Worm (Caenorhabditis elegans): ENCODE results near the gene Y56A3A.30.

The Y56A3A.30 gene

DNA sequence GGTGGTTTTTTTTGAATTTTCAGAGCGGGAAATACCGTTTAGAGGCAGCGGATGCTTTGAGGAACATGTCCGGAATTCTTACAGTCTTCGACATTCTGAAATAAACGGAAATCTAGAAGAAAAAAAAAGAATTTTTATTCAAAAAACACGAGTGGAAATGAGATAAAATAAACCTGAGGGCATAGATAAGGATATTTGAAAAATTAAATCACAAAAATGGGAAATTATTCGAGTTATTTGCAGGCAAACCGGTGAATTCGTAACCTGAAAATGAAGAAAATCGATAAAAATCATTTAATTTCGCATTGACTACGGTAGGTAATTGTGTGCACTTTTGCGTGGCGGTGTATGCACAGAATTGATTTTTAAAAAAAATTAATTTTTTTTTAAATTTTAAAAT, 4.9 kb downstream of the Y56A3A.30 start, which contains the start of gene ung-1:
TSS of gene ung-1 (minus strand) at position 101 of the 400 bp plus-strand sequence.
- TF ChIP-seq cog-1 (tag; optimal IDR thresholded peaks at IDR 0.05) (no peak), ztf-23 (GFP tag; IDR thresholded peaks at IDR 0.05) (no peak), med-1 (GFP tag; optimal IDR thresholded peaks at IDR 0.05; ENCODE audit: insufficient read depth) (no peak), flt-1 (GFP tag; IDR thresholded peaks at IDR 0.05) (no peak), tab-1 (GFP tag; IDR thresholded peaks at IDR 0.05) (no peak), ztf-29 (GFP tag; IDR thresholded peaks at IDR 0.05) (no peak), ref-1 (GFP tag; conservative IDR thresholded peaks at IDR 0.05) (no peak), klf-2 (GFP tag; conservative IDR thresholded peaks at IDR 0.05) (no peak), T22C8.4 (GFP tag; IDR thresholded peaks at IDR 0.05) (no peak)

DNA sequence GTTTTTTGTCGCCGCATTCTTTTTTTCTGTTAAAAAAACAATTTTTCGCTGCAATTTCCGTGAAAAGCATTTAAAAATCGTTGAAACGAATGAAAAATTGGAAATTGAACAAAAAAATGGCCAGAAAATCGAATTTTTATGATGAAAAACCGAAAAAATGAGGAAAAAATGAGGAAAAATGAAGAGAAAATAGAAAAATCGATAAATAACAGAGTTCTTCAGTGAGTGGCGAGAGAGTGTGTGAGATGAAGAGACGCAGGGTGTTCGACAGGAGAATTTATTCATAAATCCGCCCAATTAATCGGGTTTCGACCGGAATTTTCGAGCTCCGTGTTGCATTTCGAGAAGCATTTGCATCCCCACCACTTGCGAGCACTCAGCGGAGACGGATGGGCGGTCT, 7.5 kb downstream of the Y56A3A.30 start, which contains the start of gene Y56A3A.28:
TSS of gene Y56A3A.28 (minus strand) at position 33 of the 400 bp plus-strand sequence.
- TF ChIP-seq T22C8.4 (GFP tag; IDR thresholded peaks at IDR 0.05) = 0 out of 2 replicates have a peak, but pooled peaks have one; percentile 36
- no peak for TF ChIP-seq klf-2 (GFP tag; conservative IDR thresholded peaks at IDR 0.05)
- TF ChIP-seq med-1 (GFP tag; optimal IDR thresholded peaks at IDR 0.05; ENCODE audit: insufficient read depth) = no peak
- TF ChIP-seq tab-1 (GFP tag; IDR thresholded peaks at IDR 0.05) = no peak

DNA sequence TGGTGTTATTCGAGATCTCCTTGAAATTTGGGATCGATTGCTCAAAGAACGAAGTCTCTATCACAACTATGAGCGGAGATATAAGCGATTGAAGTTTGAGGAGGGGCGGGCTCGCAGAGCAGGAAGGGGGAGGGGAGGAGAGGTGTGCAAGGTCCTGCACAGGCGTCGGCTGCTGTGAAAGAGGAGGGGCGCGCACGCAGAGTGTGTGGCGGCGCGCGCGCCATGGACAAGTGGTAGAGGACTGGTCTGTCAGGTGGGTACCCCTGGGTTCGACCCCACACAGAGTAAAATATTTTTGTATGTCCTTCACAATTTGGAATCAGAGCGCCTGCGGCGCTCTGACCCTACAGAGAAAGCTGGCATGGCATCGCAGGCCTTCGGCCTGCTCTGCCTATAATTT, 11.8 kb downstream of the Y56A3A.30 start:
- TF ChIP-seq klf-2 (GFP tag; conservative IDR thresholded peaks at IDR 0.05) = 0 out of 2 replicates have a peak, but pooled peaks have one; percentile 28

- TF ChIP-seq flt-1 (GFP tag; IDR thresholded peaks at IDR 0.05) (no peak), T22C8.4 (GFP tag; IDR thresholded peaks at IDR 0.05) (no peak), tab-1 (GFP tag; IDR thresholded peaks at IDR 0.05) (no peak), ref-1 (GFP tag; conservative IDR thresholded peaks at IDR 0.05) (no peak), klf-2 (GFP tag; conservative IDR thresholded peaks at IDR 0.05) (no peak)
These were observed 18.8 kb downstream of the Y56A3A.30 start, which contains the start of gene top-3 for ce11 chrIII:11960080-11960479. top-3 (minus strand) TSS chrIII:11960180.

DNA sequence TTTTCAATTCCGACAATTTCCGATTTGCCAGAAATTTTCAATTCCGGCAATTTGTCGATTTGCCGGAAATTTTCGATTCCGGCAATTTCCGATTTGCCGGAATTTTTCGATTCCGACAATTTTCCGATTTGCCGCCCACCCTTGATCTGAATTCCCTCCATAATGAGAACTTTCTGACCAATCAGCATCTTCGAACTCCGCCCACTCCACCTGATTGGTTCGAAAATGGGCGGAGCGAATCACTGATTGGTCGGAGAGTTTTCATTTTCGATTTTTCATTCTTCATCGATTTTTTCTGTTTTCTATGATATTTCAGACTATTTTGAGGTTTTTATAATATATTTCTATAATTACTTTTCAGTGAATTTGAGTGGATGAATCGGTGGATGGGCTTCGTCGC, 24.7 kb downstream of the Y56A3A.30 start:
- TF ChIP-seq klf-2 (GFP tag; conservative IDR thresholded peaks at IDR 0.05) (no peak), ref-1 (GFP tag; conservative IDR thresholded peaks at IDR 0.05) (no peak), flt-1 (GFP tag; IDR thresholded peaks at IDR 0.05) (no peak), med-1 (GFP tag; optimal IDR thresholded peaks at IDR 0.05; ENCODE audit: insufficient read depth) (no peak), ztf-29 (GFP tag; IDR thresholded peaks at IDR 0.05) (no peak), tab-1 (GFP tag; IDR thresholded peaks at IDR 0.05) (no peak), cog-1 (tag; optimal IDR thresholded peaks at IDR 0.05) (no peak), ztf-23 (GFP tag; IDR thresholded peaks at IDR 0.05) (no peak), T22C8.4 (GFP tag; IDR thresholded peaks at IDR 0.05) (no peak)

DNA sequence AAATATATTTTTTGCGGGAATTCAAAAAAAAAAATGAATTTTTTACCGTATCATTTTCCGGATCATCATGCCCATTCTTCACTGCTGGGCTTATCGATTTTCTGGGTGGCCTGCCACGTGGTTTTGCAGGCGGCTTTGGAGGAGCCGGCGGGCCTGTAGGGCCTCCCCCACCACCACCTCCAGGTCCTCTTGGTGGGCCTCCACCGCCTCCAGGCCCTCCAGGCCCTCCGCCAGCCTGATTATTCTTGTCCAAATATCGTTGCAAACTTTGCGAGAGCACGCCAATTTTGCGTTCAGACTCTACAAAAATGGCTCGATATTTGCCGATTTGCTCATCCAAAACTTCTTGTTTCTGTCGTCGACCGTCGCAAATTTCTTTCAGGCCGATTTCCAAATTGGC, 27.8 kb downstream of the Y56A3A.30 start:
- TF ChIP-seq flt-1 (GFP tag; IDR thresholded peaks at IDR 0.05) (no peak), T22C8.4 (GFP tag; IDR thresholded peaks at IDR 0.05) (peak; percentile 36; the same call in 1 of the 2 replicates)

DNA sequence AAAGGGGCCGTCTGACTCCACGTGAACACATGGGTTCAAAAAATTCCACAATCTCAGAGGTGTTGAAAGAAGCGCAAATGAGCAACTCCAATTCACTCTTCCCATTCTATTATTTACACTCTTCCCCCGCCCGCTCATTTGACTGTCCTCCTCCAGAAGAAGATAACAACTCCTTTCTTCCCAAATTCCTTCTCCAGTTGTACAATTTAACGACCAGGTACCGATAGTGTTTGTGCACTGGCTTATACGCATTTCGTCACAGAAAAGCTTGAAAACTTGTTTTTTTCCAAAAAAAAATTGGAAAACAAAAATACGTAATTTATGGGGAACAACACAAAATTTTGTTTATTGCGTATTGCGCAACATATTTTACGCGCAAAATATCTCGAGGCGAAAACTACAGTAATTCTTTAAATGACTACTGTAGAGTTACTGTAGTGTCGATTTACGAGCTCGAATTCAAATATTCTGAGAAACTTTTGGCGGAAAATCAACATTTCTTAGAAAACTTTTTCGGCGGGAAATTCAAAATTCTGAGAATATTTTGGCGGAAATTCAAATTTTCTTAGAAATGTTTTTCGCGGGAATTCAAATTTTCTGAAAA, 29.5 kb downstream of the Y56A3A.30 start:
- TF ChIP-seq T22C8.4 (GFP tag; IDR thresholded peaks at IDR 0.05) = no peak
- no peak for TF ChIP-seq tab-1 (GFP tag; IDR thresholded peaks at IDR 0.05)
- TF ChIP-seq ztf-23 (GFP tag; IDR thresholded peaks at IDR 0.05) = no peak
- no peak for TF ChIP-seq ztf-29 (GFP tag; IDR thresholded peaks at IDR 0.05)
- TF ChIP-seq ref-1 (GFP tag; conservative IDR thresholded peaks at IDR 0.05) = no peak
- no peak for TF ChIP-seq med-1 (GFP tag; optimal IDR thresholded peaks at IDR 0.05; ENCODE audit: insufficient read depth)
- no peak for TF ChIP-seq flt-1 (GFP tag; IDR thresholded peaks at IDR 0.05)
- no peak for TF ChIP-seq klf-2 (GFP tag; conservative IDR thresholded peaks at IDR 0.05)
- no peak for TF ChIP-seq cog-1 (tag; optimal IDR thresholded peaks at IDR 0.05)

ce11 chrIII:11948437-11948836, 30.4 kb downstream of the Y56A3A.30 start:
- TF ChIP-seq cog-1 (tag; optimal IDR thresholded peaks at IDR 0.05) (no peak), flt-1 (GFP tag; IDR thresholded peaks at IDR 0.05) (no peak), med-1 (GFP tag; optimal IDR thresholded peaks at IDR 0.05; ENCODE audit: insufficient read depth) (no peak), ref-1 (GFP tag; conservative IDR thresholded peaks at IDR 0.05) (no peak), ztf-23 (GFP tag; IDR thresholded peaks at IDR 0.05) (no peak), klf-2 (GFP tag; conservative IDR thresholded peaks at IDR 0.05) (no peak), ztf-29 (GFP tag; IDR thresholded peaks at IDR 0.05) (no peak), tab-1 (GFP tag; IDR thresholded peaks at IDR 0.05) (no peak), T22C8.4 (GFP tag; IDR thresholded peaks at IDR 0.05) (no peak)

- no peak for TF ChIP-seq klf-2 (GFP tag; conservative IDR thresholded peaks at IDR 0.05)
These were observed 31.3 kb downstream of the Y56A3A.30 start for ce11 chrIII:11947527-11947926.

- TF ChIP-seq cog-1 (tag; optimal IDR thresholded peaks at IDR 0.05) (no peak), tab-1 (GFP tag; IDR thresholded peaks at IDR 0.05) (no peak), med-1 (GFP tag; optimal IDR thresholded peaks at IDR 0.05; ENCODE audit: insufficient read depth) (no peak), ztf-29 (GFP tag; IDR thresholded peaks at IDR 0.05) (no peak), klf-2 (GFP tag; conservative IDR thresholded peaks at IDR 0.05) (no peak), T22C8.4 (GFP tag; IDR thresholded peaks at IDR 0.05) (no peak), ref-1 (GFP tag; conservative IDR thresholded peaks at IDR 0.05) (no peak)
These were observed 31.9 kb downstream of the Y56A3A.30 start, which contains the start of gene Y56A3A.7 for ce11 chrIII:11946973-11947372. Y56A3A.7 (minus strand) TSS chrIII:11947019.

Measured in whole organism, midembryonic.